Worm (Caenorhabditis elegans) whole organism, L1 larva: ENCODE data around the gene immt-2.

Experiments
- nhr-85 ChIP-seq: sonication (generic microtip); peaks from one replicate; lab custom pipeline; 2016; ENCODE audit warnings: missing genetic modification characterization, inconsistent platforms, missing compliant biosample characterization
- unc-62 ChIP-seq: fragments of 150-350 bp; optimal IDR thresholded peaks from 2 replicates; lab custom pipeline; 2014; ENCODE audit warnings: missing biosample characterization, missing genetic modification reagents, missing genetic modification characterization

DNA sequence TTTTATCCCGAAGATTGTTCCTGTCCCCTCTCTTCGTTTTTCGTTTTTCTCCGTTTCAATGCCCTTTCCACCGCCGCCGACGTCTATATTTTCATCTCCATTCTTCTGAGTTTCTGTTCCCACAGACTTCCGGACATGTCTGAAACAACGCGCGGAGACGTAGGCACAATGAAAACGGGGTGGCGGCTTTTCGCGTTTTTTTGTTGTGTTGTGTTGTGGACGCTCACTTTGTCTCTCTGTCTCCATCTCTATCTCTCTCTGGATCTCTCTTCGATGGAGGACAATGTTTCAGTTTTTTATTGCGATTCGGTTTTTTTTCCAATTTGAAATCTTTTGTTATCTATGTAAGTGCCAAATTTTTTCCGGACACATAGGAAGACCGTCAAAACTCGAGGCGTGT lies 29.1 kb upstream of the immt-2 start:
- TF ChIP-seq unc-62 (GFP tag; lab: Kevin White, UChicago) (no peak), nhr-85 (no peak)
